Worm (Caenorhabditis elegans) whole organism, early embryonic: ENCODE data around the gene K05F6.14.

ENCODE experiments used
- flt-1 ChIP-seq: fragments of 200-800 bp; sonication (Bioruptor generic); IDR thresholded peaks from 2 replicates; pipeline ENCODE4 v1.3.6; 2022; ENCODE audit warnings: missing genetic modification characterization, missing compliant biosample characterization
- scrt-1 ChIP-seq: fragments of 200-800 bp; sonication (Bioruptor generic); IDR thresholded peaks from 2 replicates; pipeline ENCODE4 v1.3.6; 2022; ENCODE audit warnings: missing genetic modification characterization, missing compliant biosample characterization
- tbx-37 ChIP-seq: fragments of 200-800 bp; sonication (Bioruptor generic); conservative IDR thresholded peaks from 2 replicates; pipeline ENCODE4 v1.3.6; 2022; ENCODE audit warnings: missing genetic modification reagents, missing genetic modification characterization, missing compliant biosample characterization

- TF ChIP-seq tbx-37 (GFP tag; lab: Robert Waterston, UW) (no peak), scrt-1 (GFP tag; lab: Robert Waterston, UW) (no peak), flt-1 (GFP tag; lab: Robert Waterston, UW) (no peak)
Measured at ce11 chrII:1521956-1522355, 40.0 kb upstream of the K05F6.14 start.
